Fruit fly (Drosophila melanogaster): ENCODE data around the gene Tace.

DNA sequence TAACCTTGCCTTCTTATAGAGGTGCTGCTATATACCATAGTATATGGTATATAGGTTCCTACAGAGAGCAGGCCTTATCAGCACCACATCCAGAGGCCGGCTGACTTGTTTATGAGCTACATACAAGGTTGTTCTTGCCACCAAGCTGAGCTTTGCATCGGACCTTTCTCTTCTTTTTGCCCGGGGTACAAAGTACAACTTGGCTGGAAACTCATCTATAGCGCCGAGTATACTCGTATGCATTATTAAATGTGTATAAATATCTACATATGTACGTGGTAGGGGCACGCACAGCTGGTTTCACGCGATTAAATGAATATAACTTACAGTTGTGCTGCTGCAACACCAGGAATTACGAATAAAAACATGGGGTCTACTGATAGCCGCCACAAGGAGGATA, 13.6 kb downstream of the Tace start:
- TF ChIP-seq psq (optimal IDR thresholded peaks at IDR 0.05), result no peak
- TF ChIP-seq EcR (GFP tag; optimal IDR thresholded peaks at IDR 0.05), result no peak
- TF ChIP-seq pan (optimal IDR thresholded peaks at IDR 0.05), result no peak
- TF ChIP-seq usp (GFP tag; optimal IDR thresholded peaks at IDR 0.05), result no peak

All from whole organism.